Worm (Caenorhabditis elegans) whole organism, L4/young adult: ENCODE data around the gene R11E3.1.

Experiments used
- W03F9.2 ChIP-seq: fragments of 150-350 bp; optimal IDR thresholded peaks from 2 replicates; lab custom pipeline; 2014; ENCODE audit warnings: missing biosample characterization, missing genetic modification characterization
- dao-5 ChIP-seq: sonication (generic microtip); optimal IDR thresholded peaks from 2 replicates; lab custom pipeline; 2016; ENCODE audit warnings: missing genotype, missing genetic modification characterization, moderate library complexity, missing compliant biosample characterization
- him-1 ChIP-seq: sonication (generic microtip); optimal IDR thresholded peaks from 2 replicates; lab custom pipeline; 2016; ENCODE audit warnings: missing genotype, missing genetic modification reagents, missing genetic modification characterization, missing compliant biosample characterization

The R11E3.1 gene

ce11 chrIV:4763844-4764243, 25.7 kb upstream of the R11E3.1 start, which contains the start of gene Y17G9B.2:
TSS of gene Y17G9B.2 (plus strand) at chrIV:4764144.
- TF ChIP-seq W03F9.2 = no peak
- TF ChIP-seq him-1 (tag; lab: Kevin White, UChicago) = no peak
- TF ChIP-seq dao-5 = no peak

DNA sequence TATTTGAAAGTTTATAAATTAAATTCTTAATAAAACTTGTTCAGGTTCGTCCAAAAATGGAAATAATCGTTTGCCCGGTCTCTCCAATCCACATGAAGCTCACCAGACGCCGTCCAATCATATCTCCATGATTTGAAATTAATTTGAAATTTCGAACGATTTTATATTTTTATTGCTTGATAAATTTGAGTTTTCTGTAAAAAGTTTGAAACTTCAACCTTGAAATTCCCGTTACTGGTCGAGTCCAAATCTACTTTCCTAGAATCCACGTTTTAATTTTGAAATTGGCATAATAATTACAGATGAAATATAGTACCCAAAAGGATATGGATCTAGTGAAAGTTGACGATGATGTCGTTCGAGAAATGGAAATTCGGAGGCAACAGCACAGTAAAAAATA, 25.1 kb upstream of the R11E3.1 start, which contains the start of gene npp-26:
Gene npp-26 (plus strand): TSS at position 301 of the 400 bp plus-strand sequence.
- TF ChIP-seq dao-5 (no peak), W03F9.2 (no peak)

DNA sequence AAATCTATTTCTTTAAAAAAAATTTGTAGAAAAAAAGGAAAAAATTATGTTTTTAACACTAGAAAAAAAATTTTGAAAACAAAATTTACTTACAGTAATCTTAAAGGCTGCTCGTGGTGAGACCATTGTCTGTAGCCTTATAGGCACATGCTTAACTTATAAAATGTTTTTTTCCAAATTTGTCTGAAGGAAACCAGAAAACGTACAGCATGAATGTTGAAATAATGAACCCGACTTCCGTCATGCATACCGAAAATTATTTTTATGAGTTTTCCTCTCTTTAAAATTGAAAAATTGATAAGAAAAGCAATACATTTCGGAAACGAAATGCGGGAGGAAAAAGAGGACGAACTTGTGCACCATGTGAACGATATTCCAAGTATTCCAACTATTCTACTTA, 17.8 kb upstream of the R11E3.1 start, which contains the start of gene R11E3.2:
Gene R11E3.2 (plus strand): TSS at position 301 of the 400 bp plus-strand sequence.
- TF ChIP-seq W03F9.2 (no peak), him-1 (tag; lab: Kevin White, UChicago) (no peak), dao-5 (no peak)

ce11 chrIV:4776001-4776400, 13.5 kb upstream of the R11E3.1 start, which contains the start of gene R11E3.19:
TSS of gene R11E3.19 (minus strand) at chrIV:4776101.
- TF ChIP-seq W03F9.2 (no peak), dao-5 (no peak), him-1 (tag; lab: Kevin White, UChicago) (no peak)

DNA sequence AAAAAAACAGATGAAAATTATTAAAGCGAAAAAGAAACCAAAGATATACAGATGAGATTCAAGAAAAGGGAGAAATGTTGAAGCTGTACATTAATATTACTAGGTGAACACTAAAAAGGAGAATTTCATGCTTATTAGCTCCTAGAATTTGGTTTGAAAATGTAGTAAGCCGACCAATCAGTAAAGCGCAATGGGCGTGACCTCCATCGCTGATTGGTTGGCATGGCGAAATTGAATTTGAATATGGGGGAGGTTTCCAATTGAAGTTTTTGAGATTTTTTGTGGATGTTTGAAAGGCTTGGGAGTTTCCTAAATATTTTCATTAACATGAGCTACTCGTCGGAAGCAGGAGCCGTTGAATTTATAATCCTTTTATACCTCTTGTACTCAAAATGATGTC, 13.0 kb upstream of the R11E3.1 start:
- TF ChIP-seq dao-5 (no peak), him-1 (tag; lab: Kevin White, UChicago) (no peak), W03F9.2 (no peak)

ce11 chrIV:4780129-4780528, 9.4 kb upstream of the R11E3.1 start, which contains the start of gene set-15:
TSS of gene set-15 (minus strand) at chrIV:4780229.
- TF ChIP-seq W03F9.2 (no peak), dao-5 (no peak), him-1 (tag; lab: Kevin White, UChicago) (no peak)

- TF ChIP-seq him-1 (tag; lab: Kevin White, UChicago) (no peak), dao-5 (no peak), W03F9.2 (no peak)
These were observed 8.4 kb upstream of the R11E3.1 start for ce11 chrIV:4781123-4781522.

DNA sequence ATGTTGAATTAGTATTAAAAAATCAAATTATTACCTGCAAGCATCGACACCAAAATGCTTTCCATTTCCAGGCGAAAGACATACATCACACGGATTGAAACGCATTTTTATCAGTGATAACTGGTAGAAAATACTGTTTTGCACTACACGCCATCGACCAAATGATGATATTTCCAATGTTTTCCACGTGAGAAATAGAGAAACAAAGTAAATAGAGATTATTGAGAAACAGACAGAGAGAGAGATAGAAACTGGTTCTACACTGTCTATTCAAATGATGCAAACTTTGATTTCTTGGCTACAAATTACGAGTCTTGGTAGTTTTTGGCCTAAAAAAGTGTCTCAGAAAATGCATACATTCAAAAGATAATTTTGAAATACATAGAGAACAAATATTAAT, 1.2 kb upstream of the R11E3.1 start, which contains the start of gene nhr-104:
Gene nhr-104 (minus strand): TSS at position 361 of the 400 bp plus-strand sequence.
- TF ChIP-seq dao-5 (no peak), him-1 (tag; lab: Kevin White, UChicago) (no peak), W03F9.2 (no peak)

- no peak for TF ChIP-seq him-1 (tag; lab: Kevin White, UChicago)
- TF ChIP-seq dao-5 = no peak
- TF ChIP-seq W03F9.2 = no peak
These were observed 5.6 kb downstream of the R11E3.1 start for ce11 chrIV:4795111-4795510.

DNA sequence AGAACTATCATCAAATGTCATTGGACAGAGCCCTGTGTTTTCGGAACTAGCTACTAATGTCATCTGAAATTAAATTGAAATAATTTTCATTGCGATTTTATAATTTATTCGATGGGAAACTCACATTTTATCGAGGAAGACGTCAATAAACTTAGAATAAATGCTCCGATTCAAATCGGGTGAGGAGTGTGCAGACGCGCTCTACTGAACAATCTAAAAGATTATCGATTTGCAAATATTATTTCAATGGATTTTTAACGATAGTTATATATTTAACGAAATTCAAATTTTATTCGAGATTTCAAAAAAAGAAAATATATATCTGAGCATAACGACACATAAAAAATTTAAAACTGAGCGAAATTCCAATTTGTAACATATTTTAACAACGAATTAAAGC, 9.6 kb downstream of the R11E3.1 start, which contains the start of gene eor-1:
Gene eor-1 (minus strand): TSS at position 65 of the 400 bp plus-strand sequence.
- TF ChIP-seq him-1 (tag; lab: Kevin White, UChicago) (no peak), W03F9.2 (peak; percentile 9)

DNA sequence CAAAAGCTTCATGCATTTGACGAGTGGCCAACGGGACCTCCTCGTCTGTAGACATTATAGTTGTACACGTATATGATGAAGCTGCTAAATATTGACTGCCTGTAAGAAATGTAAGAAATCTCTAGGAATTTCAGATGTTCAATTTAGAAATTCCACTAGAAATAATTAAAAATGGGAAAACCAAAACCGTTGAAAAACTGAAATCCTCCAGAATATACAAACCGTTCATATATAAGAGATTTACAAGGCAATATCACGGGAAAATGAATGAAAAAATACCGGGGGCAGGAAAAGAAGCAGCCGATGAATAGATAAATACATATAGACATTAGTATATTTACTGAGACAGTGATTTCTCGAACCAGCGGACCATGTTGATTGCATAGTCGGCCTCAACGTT, 12.9 kb downstream of the R11E3.1 start, which contains the start of gene dpf-7:
Gene dpf-7 (minus strand): TSS at position 101 of the 400 bp plus-strand sequence.
- TF ChIP-seq him-1 (tag; lab: Kevin White, UChicago) = no peak
- TF ChIP-seq dao-5 = no peak
- TF ChIP-seq W03F9.2 = no peak

DNA sequence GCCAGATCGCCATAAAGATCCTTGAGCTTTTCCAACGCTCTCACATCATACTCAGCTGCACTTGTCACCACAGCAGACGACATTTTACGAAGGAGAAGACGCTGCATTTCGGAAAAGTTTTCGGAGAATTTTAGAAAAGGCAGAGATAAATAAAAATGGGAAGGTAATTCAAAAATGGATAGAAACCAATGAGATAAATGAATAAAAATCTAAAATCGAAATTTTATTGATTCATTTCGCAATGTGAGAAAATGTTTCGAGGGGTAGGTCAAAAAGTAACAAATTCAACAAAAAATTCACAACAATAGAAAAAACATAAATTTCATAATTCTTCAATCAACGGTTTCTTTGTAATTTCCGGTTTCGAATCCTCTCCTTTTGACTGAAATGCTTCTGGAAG, 16.9 kb downstream of the R11E3.1 start, which contains the start of gene dpf-5:
Gene dpf-5 (minus strand): TSS at position 101 of the 400 bp plus-strand sequence.
- TF ChIP-seq W03F9.2 (no peak), dao-5 (no peak), him-1 (tag; lab: Kevin White, UChicago) (no peak)

- TF ChIP-seq him-1 (tag; lab: Kevin White, UChicago) (no peak), dao-5 (no peak), W03F9.2 (no peak)
These were observed 17.7 kb downstream of the R11E3.1 start, which contains the start of gene H06H21.11 for ce11 chrIV:4807219-4807618. TSS of gene H06H21.11 (minus strand) at chrIV:4807319.

- TF ChIP-seq W03F9.2 = no peak
These were observed 19.9 kb downstream of the R11E3.1 start, which contains the start of gene ubxn-6 for ce11 chrIV:4809397-4809796. TSS of gene ubxn-6 (minus strand) at chrIV:4809497.

- no peak for TF ChIP-seq W03F9.2
These were observed 20.3 kb downstream of the R11E3.1 start, which contains the start of gene H06H21.37 for ce11 chrIV:4809813-4810212. TSS of gene H06H21.37 (minus strand) at chrIV:4809974.
